Fruit fly (Drosophila melanogaster) whole organism, embryonic: ENCODE measurements around the gene CG13364.
A peak's percentile ranks its signal among the peaks of the same experiment; 100 is the strongest.

Experiments used
- Bteb2 ChIP-seq: fragments of 200-800 bp; sonication (Bioruptor generic); optimal IDR thresholded peaks from 2 replicates; lab custom pipeline; 2016; ENCODE audit warnings: missing biosample characterization, missing genetic modification characterization
- CG10267 ChIP-seq: fragments of 200-800 bp; sonication (Bioruptor generic); optimal IDR thresholded peaks from 2 replicates; lab custom pipeline; 2018; ENCODE audit warnings: missing biosample characterization, mild to moderate bottlenecking, missing genetic modification characterization, moderate library complexity
- CG10462 ChIP-seq: fragments of 200-800 bp; sonication (Bioruptor generic); optimal IDR thresholded peaks from 2 replicates; lab custom pipeline; 2016; ENCODE audit warnings: missing biosample characterization, missing genetic modification characterization
- CG12155 ChIP-seq: fragments of 200-800 bp; sonication (Bioruptor generic); optimal IDR thresholded peaks from 3 replicates; lab custom pipeline; 2016; ENCODE audit warnings: missing biosample characterization, missing genetic modification characterization
- CG12219 ChIP-seq: fragments of 200-800 bp; sonication (Bioruptor generic); optimal IDR thresholded peaks from 3 replicates; lab custom pipeline; 2018; ENCODE audit warnings: missing biosample characterization, mild to moderate bottlenecking, missing genetic modification characterization
- CG14050 ChIP-seq: fragments of 200-800 bp; sonication (Bioruptor generic); IDR thresholded peaks from 3 replicates; pipeline ENCODE4 v1.3.6; 2022; ENCODE audit warnings: missing biosample characterization, missing genetic modification characterization
- CG14860 ChIP-seq: fragments of 200-800 bp; sonication (Bioruptor generic); IDR thresholded peaks from 3 replicates; pipeline ENCODE4 v1.3.6; 2022; ENCODE audit warnings: missing biosample characterization, missing genetic modification characterization; ENCODE audit not compliant: partially characterized antibody
- CG15696 ChIP-seq: fragments of 200-800 bp; sonication (Bioruptor generic); optimal IDR thresholded peaks from 2 replicates; lab custom pipeline; 2019; ENCODE audit warnings: missing biosample characterization, mild to moderate bottlenecking, missing genetic modification characterization, moderate library complexity
- CG16813 ChIP-seq: fragments of 200-800 bp; sonication (Bioruptor generic); IDR thresholded peaks from 3 replicates; pipeline ENCODE4 v1.3.6; 2022; ENCODE audit warnings: missing biosample characterization, missing genetic modification characterization; ENCODE audit not compliant: partially characterized antibody
- CG1792 ChIP-seq: fragments of 200-800 bp; sonication (Bioruptor generic); optimal IDR thresholded peaks from 2 replicates; lab custom pipeline; 2016; ENCODE audit warnings: missing biosample characterization, missing genetic modification characterization
- CG18476 ChIP-seq: fragments of 200-800 bp; sonication (Bioruptor generic); optimal IDR thresholded peaks from 2 replicates; lab custom pipeline; 2016; ENCODE audit warnings: missing biosample characterization, mild to moderate bottlenecking, missing genetic modification characterization
- CG2116 ChIP-seq: fragments of 200-800 bp; sonication (Bioruptor generic); optimal IDR thresholded peaks from 3 replicates; lab custom pipeline; 2018; ENCODE audit warnings: missing biosample characterization, mild to moderate bottlenecking, missing genetic modification characterization
- CG2120 ChIP-seq: fragments of 200-800 bp; sonication (Bioruptor generic); optimal IDR thresholded peaks from 3 replicates; lab custom pipeline; 2016; ENCODE audit warnings: missing biosample characterization, missing genetic modification characterization
- CG31365 ChIP-seq: fragments of 200-800 bp; sonication (Bioruptor generic); optimal IDR thresholded peaks from 2 replicates; lab custom pipeline; 2018; ENCODE audit warnings: missing biosample characterization, mild to moderate bottlenecking, missing genetic modification characterization
- CG32772 ChIP-seq: fragments of 200-800 bp; sonication (Bioruptor generic); IDR thresholded peaks from 2 replicates; pipeline ENCODE4 v1.3.6; 2022; ENCODE audit warnings: missing biosample characterization, missing genetic modification characterization
- CG43689 ChIP-seq: fragments of 200-800 bp; sonication (Bioruptor generic); IDR thresholded peaks from 2 replicates; pipeline ENCODE4 v1.3.6; 2022; ENCODE audit warnings: missing biosample characterization, missing genetic modification characterization
- CG5953 ChIP-seq: fragments of 200-800 bp; sonication (Bioruptor generic); IDR thresholded peaks from 2 replicates; pipeline ENCODE4 v1.3.6; 2022; ENCODE audit warnings: missing biosample characterization, missing genetic modification characterization
- CG6654 ChIP-seq: fragments of 200-800 bp; sonication (Bioruptor generic); optimal IDR thresholded peaks from 2 replicates; lab custom pipeline; 2017; ENCODE audit warnings: missing biosample characterization, mild to moderate bottlenecking, missing genetic modification characterization
- CG7745 ChIP-seq: fragments of 200-800 bp; sonication (Bioruptor generic); optimal IDR thresholded peaks from 2 replicates; lab custom pipeline; 2018; ENCODE audit warnings: missing biosample characterization, mild to moderate bottlenecking, missing genetic modification characterization, moderate library complexity
- CG9876 ChIP-seq: fragments of 200-800 bp; sonication (Bioruptor generic); optimal IDR thresholded peaks from 2 replicates; lab custom pipeline; 2016; ENCODE audit warnings: missing biosample characterization, missing genetic modification characterization
- CG9932 ChIP-seq: fragments of 200-800 bp; sonication (Bioruptor generic); IDR thresholded peaks from 2 replicates; pipeline ENCODE4 v1.3.6; 2022; ENCODE audit warnings: missing biosample characterization, missing genetic modification characterization
- Doc2 ChIP-seq: fragments of 200-800 bp; sonication (Bioruptor generic); IDR thresholded peaks from 2 replicates; pipeline ENCODE4 v1.3.6; 2022; ENCODE audit warnings: missing biosample characterization, missing genetic modification characterization
- HmgD ChIP-seq: fragments of 200-800 bp; sonication (Bioruptor generic); optimal IDR thresholded peaks from 3 replicates; lab custom pipeline; 2016; ENCODE audit warnings: missing biosample characterization, missing genetic modification characterization
- Max ChIP-seq: fragments of 200-800 bp; sonication (Bioruptor generic); optimal IDR thresholded peaks from 2 replicates; lab custom pipeline; 2016; ENCODE audit warnings: missing biosample characterization, mild to moderate bottlenecking, missing genetic modification characterization
- Mes4 ChIP-seq: fragments of 200-800 bp; sonication (Bioruptor generic); optimal IDR thresholded peaks from 2 replicates; lab custom pipeline; 2016; ENCODE audit warnings: missing biosample characterization, missing genetic modification characterization
- NC2α ChIP-seq: fragments of 200-800 bp; sonication (Bioruptor generic); optimal IDR thresholded peaks from 2 replicates; lab custom pipeline; 2016; ENCODE audit warnings: missing biosample characterization, missing genetic modification characterization
- Nf-YC ChIP-seq: fragments of 200-800 bp; optimal IDR thresholded peaks from 3 replicates; lab custom pipeline; 2019; ENCODE audit warnings: missing biosample characterization, mild to moderate bottlenecking, missing genetic modification characterization, moderate library complexity
- Oaz ChIP-seq: fragments of 200-800 bp; sonication (Bioruptor generic); IDR thresholded peaks from 2 replicates; pipeline ENCODE4 v1.3.6; 2022; ENCODE audit warnings: missing biosample characterization, missing genetic modification characterization
- Spps ChIP-seq: fragments of 200-800 bp; sonication (Bioruptor generic); optimal IDR thresholded peaks from 2 replicates; lab custom pipeline; 2018; ENCODE audit warnings: missing biosample characterization, mild to moderate bottlenecking, missing genetic modification characterization
- Sry-β ChIP-seq: fragments of 200-800 bp; sonication (Bioruptor generic); optimal IDR thresholded peaks from 2 replicates; lab custom pipeline; 2018; ENCODE audit warnings: missing biosample characterization, mild to moderate bottlenecking, missing genetic modification characterization, moderate library complexity
- Ssrp ChIP-seq: fragments of 200-800 bp; sonication (Bioruptor generic); optimal IDR thresholded peaks from 2 replicates; lab custom pipeline; 2018; ENCODE audit warnings: missing biosample characterization, mild to moderate bottlenecking, missing genetic modification characterization, moderate library complexity
- TFAM ChIP-seq: fragments of 200-800 bp; sonication (Bioruptor generic); optimal IDR thresholded peaks from 2 replicates; lab custom pipeline; 2017; ENCODE audit warnings: missing biosample characterization, missing genetic modification characterization, inconsistent platforms
- Vsx1 ChIP-seq: fragments of 200-800 bp; sonication (Bioruptor generic); optimal IDR thresholded peaks from 2 replicates; lab custom pipeline; 2017; ENCODE audit warnings: missing biosample characterization, mild to moderate bottlenecking, missing genetic modification characterization, missing genetic modification reagents
- Xrp1 ChIP-seq: fragments of 200-800 bp; sonication (Bioruptor generic); IDR thresholded peaks from 2 replicates; pipeline ENCODE4 v1.3.6; 2022; ENCODE audit warnings: missing biosample characterization, missing genetic modification characterization
- ac ChIP-seq: fragments of 200-800 bp; sonication (Bioruptor generic); optimal IDR thresholded peaks from 3 replicates; lab custom pipeline; 2017; ENCODE audit warnings: missing biosample characterization, mild to moderate bottlenecking, missing genetic modification characterization
- ci ChIP-seq: fragments of 200-800 bp; sonication (Bioruptor generic); IDR thresholded peaks from 3 replicates; pipeline ENCODE4 v1.3.6; 2022; ENCODE audit warnings: missing biosample characterization, missing genetic modification characterization
- dan ChIP-seq: fragments of 200-800 bp; sonication (Bioruptor generic); IDR thresholded peaks from 2 replicates; pipeline ENCODE4 v1.3.6; 2022; ENCODE audit warnings: missing biosample characterization, missing genetic modification characterization
- dmrt99B ChIP-seq: fragments of 200-800 bp; sonication (Bioruptor generic); optimal IDR thresholded peaks from 2 replicates; lab custom pipeline; 2018; ENCODE audit warnings: missing biosample characterization, mild to moderate bottlenecking, missing genetic modification characterization, moderate library complexity
- ewg ChIP-seq: fragments of 200-800 bp; sonication (Bioruptor generic); optimal IDR thresholded peaks from 3 replicates; lab custom pipeline; 2017; ENCODE audit warnings: mild to moderate bottlenecking, missing biosample characterization, missing genetic modification reagents, missing genetic modification characterization
- gcm2 ChIP-seq: fragments of 200-800 bp; sonication (Bioruptor generic); optimal IDR thresholded peaks from 2 replicates; lab custom pipeline; 2016; ENCODE audit warnings: missing biosample characterization, missing genetic modification characterization
- gfzf ChIP-seq: fragments of 200-800 bp; sonication (Bioruptor generic); optimal IDR thresholded peaks from 2 replicates; lab custom pipeline; 2016; ENCODE audit warnings: missing biosample characterization, mild to moderate bottlenecking, missing genetic modification characterization, moderate library complexity
- ind ChIP-seq: fragments of 200-800 bp; sonication (Bioruptor generic); optimal IDR thresholded peaks from 3 replicates; lab custom pipeline; 2016; ENCODE audit warnings: missing biosample characterization, missing genetic modification characterization
- knrl ChIP-seq: fragments of 200-800 bp; sonication (Bioruptor generic); IDR thresholded peaks from 3 replicates; pipeline ENCODE4 v1.3.6; 2022; ENCODE audit warnings: missing biosample characterization, missing genetic modification characterization; ENCODE audit not compliant: partially characterized antibody
- lov ChIP-seq, 2 experiments: fragments of 200-800 bp in 1 of 2; fragments of >200 bp in 1 of 2; sonication (Bioruptor generic) in 1 of 2; IDR thresholded peaks in 1 of 2; optimal IDR thresholded peaks in 1 of 2; 2 replicates in 1 of 2; 3 replicates in 1 of 2; pipeline versions ENCODE4 v1.3.6 to Lab custom; 2017 to 2022; ENCODE audit warnings: missing biosample characterization in 1 of 2, missing genetic modification characterization in 1 of 2
- mirr ChIP-seq: fragments of 200-800 bp; sonication (Bioruptor generic); optimal IDR thresholded peaks from 3 replicates; lab custom pipeline; 2018; ENCODE audit warnings: missing biosample characterization, mild to moderate bottlenecking, missing genetic modification characterization
- mld ChIP-seq: fragments of 200-800 bp; sonication (Bioruptor generic); IDR thresholded peaks from 3 replicates; pipeline ENCODE4 v1.3.6; 2022; ENCODE audit warnings: missing biosample characterization, missing genetic modification characterization; ENCODE audit not compliant: partially characterized antibody
- odd ChIP-seq: fragments of 200-800 bp; sonication (Bioruptor generic); optimal IDR thresholded peaks from 2 replicates; lab custom pipeline; 2017; ENCODE audit warnings: missing biosample characterization, mild to moderate bottlenecking, missing genetic modification characterization
- pho ChIP-seq: fragments of 200-800 bp; sonication (Bioruptor generic); optimal IDR thresholded peaks from 2 replicates; lab custom pipeline; 2016; ENCODE audit warnings: missing biosample characterization, missing genetic modification characterization
- pros ChIP-seq: fragments of 200-800 bp; sonication (Bioruptor generic); optimal IDR thresholded peaks from 3 replicates; lab custom pipeline; 2019; ENCODE audit warnings: missing biosample characterization, mild to moderate bottlenecking, missing genetic modification characterization, moderate library complexity
- seq ChIP-seq: fragments of 200-800 bp; sonication (Bioruptor generic); IDR thresholded peaks from 2 replicates; pipeline ENCODE4 v1.3.6; 2022; ENCODE audit warnings: missing biosample characterization, missing genetic modification characterization
- zfh1 ChIP-seq: fragments of 200-800 bp; sonication (Bioruptor generic); IDR thresholded peaks from 3 replicates; pipeline ENCODE4 v1.3.6; 2022; ENCODE audit warnings: missing biosample characterization, missing genetic modification characterization
- zfh2 ChIP-seq: fragments of 200-800 bp; sonication (Bioruptor generic); optimal IDR thresholded peaks from 2 replicates; lab custom pipeline; 2016; ENCODE audit warnings: missing biosample characterization, missing genetic modification characterization

CG13364 gene

DNA sequence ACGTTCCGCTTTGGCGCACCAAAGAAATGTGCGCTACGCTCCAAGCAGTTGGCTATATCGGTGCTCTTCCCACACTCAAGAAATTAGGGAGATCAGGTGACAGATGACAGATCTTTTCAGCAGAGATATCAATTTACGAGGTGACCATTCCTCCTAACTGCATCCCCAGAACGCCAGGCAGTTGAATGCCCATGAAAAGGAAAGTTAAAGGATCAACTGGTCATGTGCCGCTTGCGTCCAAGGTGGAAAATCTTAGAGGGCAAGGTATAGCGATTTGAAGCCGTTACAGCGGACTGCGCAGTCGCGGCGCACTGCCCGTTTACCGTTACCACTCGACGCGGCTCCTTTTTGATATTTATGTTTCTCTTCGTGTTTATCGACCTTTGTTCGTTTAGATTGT is 6.4 kb downstream of the CG13364 start (continued):
- TF ChIP-seq CG43689 (GFP tag; lab: Robert Waterston, UW) (no peak), Bteb2 (GFP tag; lab: Kevin White, UChicago) (no peak), pho (GFP tag; lab: Kevin White, UChicago) (no peak), Vsx1 (GFP tag; lab: Kevin White, UChicago) (no peak), Sry-β (GFP tag; lab: Kevin White, UChicago) (no peak), gcm2 (GFP tag; lab: Kevin White, UChicago) (no peak), seq (no peak), gfzf (GFP tag; lab: Kevin White, UChicago) (no peak), Spps (tag; lab: Kevin White, UChicago) (no peak), CG18476 (GFP tag; lab: Kevin White, UChicago) (no peak), Xrp1 (GFP tag; lab: Robert Waterston, UW) (no peak), CG14050 (GFP tag; lab: Robert Waterston, UW) (no peak), ci (GFP tag; lab: Robert Waterston, UW) (no peak), lov (optimal IDR thresholded peaks at IDR 0.05; lab: Kevin White, UChicago) (no peak), lov (GFP tag; IDR thresholded peaks at IDR 0.05; lab: Robert Waterston, UW) (no peak), CG10462 (no peak), ewg (GFP tag; lab: Kevin White, UChicago) (no peak), Doc2 (GFP tag; lab: Robert Waterston, UW) (no peak), CG9932 (GFP tag; lab: Robert Waterston, UW) (no peak), dan (GFP tag; lab: Robert Waterston, UW) (no peak), CG12219 (GFP tag; lab: Kevin White, UChicago) (peak; percentile 11), CG2116 (no peak), CG14860 (GFP tag; lab: Robert Waterston, UW) (no peak), zfh1 (GFP tag; lab: Robert Waterston, UW) (no peak), CG10267 (tag; lab: Kevin White, UChicago) (no peak), mirr (GFP tag; lab: Kevin White, UChicago) (no peak), CG6654 (GFP tag; lab: Kevin White, UChicago) (no peak), dmrt99B (tag; lab: Kevin White, UChicago) (peak; percentile 26), CG9876 (GFP tag; lab: Kevin White, UChicago) (peak; percentile 9), odd (GFP tag; lab: Kevin White, UChicago) (no peak), CG31365 (tag; lab: Kevin White, UChicago) (no peak), TFAM (no peak), Mes4 (GFP tag; lab: Kevin White, UChicago) (peak; percentile 40), CG5953 (GFP tag; lab: Robert Waterston, UW) (no peak), CG1792 (GFP tag; lab: Kevin White, UChicago) (peak; percentile 1), knrl (GFP tag; lab: Robert Waterston, UW) (no peak), CG7745 (tag; lab: Kevin White, UChicago) (no peak), ac (no peak), Ssrp (tag; lab: Kevin White, UChicago) (peak; percentile 28), Nf-YC (no peak)

DNA sequence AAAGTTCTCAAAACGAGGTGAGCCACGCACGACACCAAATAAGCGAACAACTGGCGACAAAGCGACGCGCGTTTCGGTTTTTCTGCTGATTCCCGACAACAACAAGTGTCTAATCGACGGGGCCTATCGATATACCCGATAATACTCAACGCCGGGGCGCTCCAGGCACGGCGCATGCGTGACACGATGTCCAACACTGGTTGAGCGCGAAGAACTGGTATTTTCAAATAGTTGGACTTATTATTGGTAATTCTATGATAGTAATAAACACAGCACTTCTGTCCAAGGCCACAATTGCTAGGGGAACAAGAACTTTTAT is 7.6 kb downstream of the CG13364 start:
- no peak for TF ChIP-seq Sry-β (GFP tag; lab: Kevin White, UChicago)
- TF ChIP-seq CG32772 (GFP tag; lab: Robert Waterston, UW), result no peak
- peak; percentile 57; the same call in 1 of the 3 replicates for TF ChIP-seq mld (GFP tag; lab: Robert Waterston, UW)
- no peak for TF ChIP-seq ind (GFP tag; lab: Kevin White, UChicago)
- TF ChIP-seq CG2120 (GFP tag; lab: Kevin White, UChicago), result peak; percentile 15
- TF ChIP-seq CG15696, result no peak
- no peak for TF ChIP-seq NC2α (GFP tag; lab: Kevin White, UChicago)
- no peak for TF ChIP-seq Mes4 (GFP tag; lab: Kevin White, UChicago)
- TF ChIP-seq Oaz (GFP tag; lab: Robert Waterston, UW), result no peak
- no peak for TF ChIP-seq Max (GFP tag; lab: Kevin White, UChicago)
- peak; percentile 37 for TF ChIP-seq gfzf (GFP tag; lab: Kevin White, UChicago)
- no peak for TF ChIP-seq pros (GFP tag; lab: Kevin White, UChicago)
- TF ChIP-seq CG12155 (GFP tag; lab: Kevin White, UChicago), result no peak
- TF ChIP-seq CG16813 (GFP tag; lab: Robert Waterston, UW), result peak; percentile 77
- TF ChIP-seq HmgD (GFP tag; lab: Kevin White, UChicago), result peak; percentile 19
- TF ChIP-seq zfh2 (GFP tag; lab: Kevin White, UChicago), result peak; percentile 35
